Worm (Caenorhabditis elegans): ENCODE results near the gene Y6E2A.1.
A peak's percentile ranks its signal among the peaks of the same experiment; 100 is the strongest.

Y6E2A.1 gene

DNA sequence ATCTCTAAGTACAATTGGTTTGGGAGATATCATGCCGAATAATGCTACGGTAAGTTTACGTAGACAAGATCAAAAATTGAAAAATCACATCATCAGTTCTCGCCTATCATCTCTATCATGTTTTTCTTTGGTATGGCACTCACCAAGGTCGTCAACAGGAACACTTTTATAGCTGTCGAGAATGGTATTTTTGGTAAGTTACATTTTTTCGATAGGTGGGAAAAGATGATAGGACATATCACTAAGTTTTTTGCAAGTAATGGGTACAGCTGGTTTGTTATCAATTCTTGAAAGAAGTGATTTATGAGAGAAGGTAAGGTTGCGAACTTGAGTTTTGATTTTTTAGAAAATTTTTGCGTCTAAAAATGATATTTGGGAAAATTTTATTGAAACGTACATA, 2.3 kb downstream of the Y6E2A.1 start:
- TF ChIP-seq somi-1 (GFP tag; optimal IDR thresholded peaks at IDR 0.05) = peak; percentile 27
- TF ChIP-seq hlh-12 (tag; optimal IDR thresholded peaks at IDR 0.05) = no peak

DNA sequence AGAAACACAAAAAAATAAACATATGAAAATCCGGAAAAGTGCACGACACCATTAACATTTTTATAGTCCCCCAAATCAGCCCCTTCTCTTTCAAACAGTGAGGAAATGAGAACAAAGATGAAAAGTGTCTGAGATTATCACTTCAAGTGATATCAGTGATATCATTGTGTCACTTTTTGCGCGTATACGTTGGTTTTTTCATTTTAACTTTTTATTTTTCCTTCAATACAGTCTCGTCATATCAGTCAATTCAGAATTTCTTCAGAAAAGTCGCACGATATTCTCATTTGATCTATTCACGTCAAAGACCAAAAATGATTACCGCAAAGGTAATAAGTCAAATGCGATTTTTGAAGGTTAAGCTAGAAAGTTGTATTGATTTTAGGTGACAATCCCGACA, 5.6 kb downstream of the Y6E2A.1 start, which contains the start of gene twk-34:
TSS of gene twk-34 (plus strand) at position 216 of the 400 bp plus-strand sequence.
- TF ChIP-seq hlh-12 (tag; optimal IDR thresholded peaks at IDR 0.05) (no peak), tbx-9 (tag; optimal IDR thresholded peaks at IDR 0.05; ENCODE audit: borderline replicate concordance) (no peak), snpc-3.4 (tag; optimal IDR thresholded peaks at IDR 0.05) (no peak), lir-1 (GFP tag; conservative IDR thresholded peaks at IDR 0.05) (no peak), hrde-1 (tag; optimal IDR thresholded peaks at IDR 0.05; ENCODE audit: borderline replicate concordance) (no peak), lsy-27 (tag; optimal IDR thresholded peaks at IDR 0.05; ENCODE audit: borderline replicate concordance, insufficient read depth) (no peak), efl-1 (GFP tag; optimal IDR thresholded peaks at IDR 0.05) (no peak), ceh-58 (GFP tag; IDR thresholded peaks at IDR 0.05) (no peak), let-607 (tag; optimal IDR thresholded peaks at IDR 0.05) (no peak)

DNA sequence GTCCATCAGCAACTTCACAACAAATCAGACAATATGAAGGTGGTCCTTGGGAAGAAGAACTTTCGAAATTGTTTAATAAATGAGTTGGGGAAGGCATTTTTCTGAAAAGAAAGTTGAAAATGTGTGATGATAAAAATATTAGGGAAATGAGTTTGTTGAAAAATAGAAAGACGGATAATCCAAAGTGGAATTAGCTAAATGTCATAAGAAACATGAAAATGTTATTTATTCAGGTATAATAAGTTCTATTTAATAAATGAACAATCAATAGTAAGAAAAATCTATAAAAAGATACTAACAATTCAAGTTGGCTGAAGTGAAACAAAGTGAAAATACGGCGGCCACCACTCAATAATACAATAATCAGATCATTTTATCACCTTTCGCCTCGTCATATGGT, 8.0 kb downstream of the Y6E2A.1 start, which contains the start of gene nhr-53:
TSS of gene nhr-53 (minus strand) at position 101 of the 400 bp plus-strand sequence.
- TF ChIP-seq nfyb-1 (GFP tag; IDR thresholded peaks at IDR 0.05) (no peak), ztf-25 (GFP tag; IDR thresholded peaks at IDR 0.05) (no peak)

DNA sequence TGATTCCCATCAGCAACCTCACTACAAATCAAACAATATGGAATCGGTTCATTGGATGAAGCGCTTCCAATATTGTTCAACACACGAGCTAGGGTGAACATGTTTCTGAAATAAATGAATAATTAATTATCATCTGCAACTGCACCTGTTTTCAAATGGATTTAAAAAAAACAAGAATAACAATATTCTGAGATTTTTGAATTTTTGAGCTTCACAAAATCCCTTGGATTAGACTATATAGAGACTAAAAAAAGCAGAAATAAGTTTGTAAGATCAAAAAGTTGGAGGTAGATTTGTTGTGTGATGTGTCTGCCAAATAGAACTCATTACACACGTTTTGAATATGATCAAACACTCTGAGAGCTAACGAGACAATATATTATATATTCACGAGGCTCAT, 10.5 kb downstream of the Y6E2A.1 start, which contains the start of gene nhr-199:
TSS of gene nhr-199 (minus strand) at position 101 of the 400 bp plus-strand sequence.
- TF ChIP-seq T07F8.4 (tag; optimal IDR thresholded peaks at IDR 0.05) (no peak), athp-1 (tag; optimal IDR thresholded peaks at IDR 0.05) (no peak), F10E7.11 (tag; optimal IDR thresholded peaks at IDR 0.05) (no peak), C17E4.6 (GFP tag; IDR thresholded peaks at IDR 0.05) (no peak), akir-1 (GFP tag; optimal IDR thresholded peaks at IDR 0.05) (no peak), hmg-1.2 (GFP tag; IDR thresholded peaks at IDR 0.05) (no peak), Y53F4B.3 (GFP tag; IDR thresholded peaks at IDR 0.05) (no peak), B0336.3 (GFP tag; IDR thresholded peaks at IDR 0.05) (no peak), zfh-2 (GFP tag; conservative IDR thresholded peaks at IDR 0.05) (no peak), tlf-1 (GFP tag; optimal IDR thresholded peaks at IDR 0.05) (no peak), ama-1 (optimal IDR thresholded peaks at IDR 0.05) (no peak), ama-1 (GFP tag; optimal IDR thresholded peaks at IDR 0.05) (no peak), tbx-9 (tag; optimal IDR thresholded peaks at IDR 0.05; ENCODE audit: borderline replicate concordance) (no peak), ceh-58 (GFP tag; IDR thresholded peaks at IDR 0.05) (no peak), attf-5 (GFP tag; optimal IDR thresholded peaks at IDR 0.05) (no peak), Y56A3A.18 (GFP tag; IDR thresholded peaks at IDR 0.05) (no peak)

DNA sequence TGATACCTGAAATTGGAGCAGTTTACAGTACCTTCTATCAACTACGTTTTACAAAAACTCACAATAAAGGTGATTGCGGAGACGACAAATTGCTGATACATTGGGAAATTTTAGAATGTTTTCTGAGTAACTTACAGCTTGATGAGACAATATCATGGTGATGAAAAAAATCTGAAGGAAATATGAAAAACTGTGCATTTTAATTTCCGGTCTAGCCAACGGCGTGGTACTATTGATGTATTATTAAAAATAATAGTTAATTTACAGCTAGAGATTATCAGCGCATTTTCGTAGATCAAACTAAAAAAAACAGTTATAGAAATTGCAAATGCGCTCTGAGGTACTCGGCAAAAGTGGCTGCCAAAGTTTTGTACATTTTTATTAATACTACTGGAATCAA, 12.2 kb downstream of the Y6E2A.1 start, which contains the start of gene srx-29:
TSS of gene srx-29 (minus strand) at position 101 of the 400 bp plus-strand sequence.
- TF ChIP-seq attf-3 (GFP tag; conservative IDR thresholded peaks at IDR 0.05) (no peak), athp-1 (tag; optimal IDR thresholded peaks at IDR 0.05) (no peak), hmg-1.2 (GFP tag; IDR thresholded peaks at IDR 0.05) (no peak), aptf-3 (GFP tag; IDR thresholded peaks at IDR 0.05) (no peak)

DNA sequence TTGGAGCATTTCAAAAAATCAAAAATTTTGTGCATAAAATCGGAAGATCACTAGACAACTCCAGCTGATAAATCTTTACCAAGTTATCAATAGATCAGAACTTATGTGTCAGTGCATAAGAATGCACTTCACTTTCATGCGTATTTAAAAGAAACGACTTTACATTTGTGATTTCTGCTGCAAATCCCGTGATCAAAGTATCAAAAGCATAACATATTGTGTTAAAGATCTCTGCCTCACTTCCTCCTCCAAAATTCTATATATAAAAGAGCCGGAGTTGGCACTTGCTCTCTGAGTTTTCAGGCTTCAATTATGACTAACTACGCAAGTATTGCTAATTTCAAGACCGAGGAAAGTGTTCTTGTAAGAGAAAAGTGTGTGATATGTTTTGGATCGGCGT, 16.6 kb downstream of the Y6E2A.1 start, which contains the start of gene nhr-198:
TSS of gene nhr-198 (plus strand) at position 313 of the 400 bp plus-strand sequence.
- no peak for TF ChIP-seq ztf-18 (tag; optimal IDR thresholded peaks at IDR 0.05)
- TF ChIP-seq ama-1 (optimal IDR thresholded peaks at IDR 0.05) = no peak
- no peak for TF ChIP-seq ama-1 (GFP tag; optimal IDR thresholded peaks at IDR 0.05)
- TF ChIP-seq dpl-1 (GFP tag; optimal IDR thresholded peaks at IDR 0.05) = no peak
- TF ChIP-seq attf-6 (GFP tag; IDR thresholded peaks at IDR 0.05) = no peak
- TF ChIP-seq pbrm-1 (GFP tag; IDR thresholded peaks at IDR 0.05) = no peak
- no peak for TF ChIP-seq die-1 (tag; optimal IDR thresholded peaks at IDR 0.05)
- no peak for TF ChIP-seq tbx-9 (tag; optimal IDR thresholded peaks at IDR 0.05; ENCODE audit: borderline replicate concordance)
- no peak for TF ChIP-seq aptf-2 (GFP tag; conservative IDR thresholded peaks at IDR 0.05)
- no peak for TF ChIP-seq K11D2.4 (GFP tag; IDR thresholded peaks at IDR 0.05)
- no peak for TF ChIP-seq F55B11.4 (tag; optimal IDR thresholded peaks at IDR 0.05; ENCODE audit: borderline replicate concordance, insufficient read depth)

Measured in whole organism, young adult.